Worm (Caenorhabditis elegans) whole organism, young adult: ENCODE measurements around the gene taf-3.

Experiments used
- B0261.1 ChIP-seq: sonication (generic microtip); optimal IDR thresholded peaks from 2 replicates; lab custom pipeline; 2016; ENCODE audit warnings: mild to moderate bottlenecking, missing genetic modification characterization, moderate library complexity, missing compliant biosample characterization
- F22D6.2 ChIP-seq: sonication (generic microtip); optimal IDR thresholded peaks from 2 replicates; lab custom pipeline; 2016; ENCODE audit warnings: mild to moderate bottlenecking, missing genetic modification characterization, missing compliant biosample characterization
- Y79H2A.3 ChIP-seq: fragments of 200-800 bp; sonication (Bioruptor generic); conservative IDR thresholded peaks from 2 replicates; pipeline ENCODE4 v1.3.6; 2022; ENCODE audit warnings: missing genetic modification reagents, missing genetic modification characterization, missing compliant biosample characterization
- aptf-3 ChIP-seq: fragments of 200-800 bp; sonication (Bioruptor generic); IDR thresholded peaks from 2 replicates; pipeline ENCODE4 v1.3.6; 2022; ENCODE audit warnings: missing genetic modification characterization, missing compliant biosample characterization
- cebp-1 ChIP-seq, 2 experiments: fragments of 200-800 bp in 1 of 2; sonication (Bioruptor generic) in 1 of 2; sonication (generic microtip) in 1 of 2; IDR thresholded peaks in 1 of 2; optimal IDR thresholded peaks in 1 of 2; 2 replicates each; pipeline versions ENCODE4 v1.3.6 to Lab custom; 2017 to 2022; ENCODE audit warnings: missing compliant biosample characterization in 2 of 2, missing genetic modification characterization in 2 of 2, mild to moderate bottlenecking in 1 of 2, missing genetic modification reagents in 1 of 2, moderate library complexity in 1 of 2
- mel-28 ChIP-seq: sonication (generic microtip); optimal IDR thresholded peaks from 2 replicates; lab custom pipeline; 2016; ENCODE audit warnings: borderline replicate concordance, mild to moderate bottlenecking, missing genetic modification characterization, missing compliant biosample characterization
- nfya-1 ChIP-seq: sonication (generic microtip); optimal IDR thresholded peaks from 2 replicates; lab custom pipeline; 2017; ENCODE audit warnings: antibody characterized with exemption, missing compliant biosample characterization, missing genetic modification characterization, borderline replicate concordance; ENCODE audit not compliant: insufficient read depth
- nhr-179 ChIP-seq: sonication (generic microtip); optimal IDR thresholded peaks from 2 replicates; lab custom pipeline; 2016; ENCODE audit warnings: mild to moderate bottlenecking, missing genetic modification characterization, missing compliant biosample characterization
- rpc-1 ChIP-seq, 2 experiments: fragments of 150-350 bp in 1 of 2; sonication (generic microtip) in 1 of 2; optimal IDR thresholded peaks; 2 replicates each; lab custom pipeline; 2014 to 2018; ENCODE audit warnings: missing biosample characterization in 1 of 2, missing genetic modification characterization in 1 of 2, missing genetic modification reagents in 1 of 2, missing genotype in 1 of 2
- sea-2 ChIP-seq: fragments of 200-800 bp; sonication (Bioruptor generic); IDR thresholded peaks from 2 replicates; pipeline ENCODE4 v1.3.6; 2022; ENCODE audit warnings: missing genetic modification characterization, missing compliant biosample characterization
- unc-130 ChIP-seq: sonication (generic microtip); optimal IDR thresholded peaks from 2 replicates; lab custom pipeline; 2016; ENCODE audit warnings: missing genetic modification reagents, missing genetic modification characterization, missing compliant biosample characterization
- xnd-1 ChIP-seq: sonication (generic microtip); optimal IDR thresholded peaks from 2 replicates; lab custom pipeline; 2016; ENCODE audit warnings: missing genotype, missing genetic modification reagents, missing genetic modification characterization, missing compliant biosample characterization

ce11 chrX:16392107-16392506 is 59.9 kb downstream of the taf-3 start:
- TF ChIP-seq nhr-179 (tag; lab: Kevin White, UChicago) (no peak), rpc-1 (optimal IDR thresholded peaks at IDR 0.05; lab: Kevin White, UChicago) (no peak), rpc-1 (tag; optimal IDR thresholded peaks at IDR 0.05; lab: Kevin White, UChicago) (no peak), xnd-1 (tag; lab: Kevin White, UChicago) (no peak), cebp-1 (GFP tag; IDR thresholded peaks at IDR 0.05; lab: Robert Waterston, UW) (no peak), cebp-1 (tag; optimal IDR thresholded peaks at IDR 0.05; lab: Kevin White, UChicago) (no peak), nfya-1 (no peak), mel-28 (no peak), sea-2 (GFP tag; lab: Robert Waterston, UW) (no peak), B0261.1 (tag; lab: Kevin White, UChicago) (no peak), Y79H2A.3 (GFP tag; lab: Robert Waterston, UW) (no peak), aptf-3 (GFP tag; lab: Robert Waterston, UW) (no peak), F22D6.2 (tag; lab: Kevin White, UChicago) (no peak), unc-130 (GFP tag; lab: Kevin White, UChicago) (no peak)
